Fruit fly (Drosophila melanogaster): ENCODE data around the gene BBS1.
A peak's percentile ranks its signal among the peaks of the same experiment; 100 is the strongest.

Gene BBS1

dm6 chr3L:7096530-7096929 is 29.2 kb upstream of the BBS1 start (continued):
- no peak for TF ChIP-seq CG31627 (GFP tag; optimal IDR thresholded peaks at IDR 0.05)
- TF ChIP-seq Sox102F (GFP tag; optimal IDR thresholded peaks at IDR 0.05): no peak
- TF ChIP-seq Lpt (GFP tag; optimal IDR thresholded peaks at IDR 0.05): peak; percentile 40
- TF ChIP-seq Blimp-1 (GFP tag; optimal IDR thresholded peaks at IDR 0.05): no peak
- peak; percentile 77 for TF ChIP-seq eg (GFP tag; IDR thresholded peaks at IDR 0.05)
- no peak for TF ChIP-seq vri (GFP tag; optimal IDR thresholded peaks at IDR 0.05)
- peak; percentile 37; the same call in 1 of the 2 replicates for TF ChIP-seq Gug (GFP tag; IDR thresholded peaks at IDR 0.05)

DNA sequence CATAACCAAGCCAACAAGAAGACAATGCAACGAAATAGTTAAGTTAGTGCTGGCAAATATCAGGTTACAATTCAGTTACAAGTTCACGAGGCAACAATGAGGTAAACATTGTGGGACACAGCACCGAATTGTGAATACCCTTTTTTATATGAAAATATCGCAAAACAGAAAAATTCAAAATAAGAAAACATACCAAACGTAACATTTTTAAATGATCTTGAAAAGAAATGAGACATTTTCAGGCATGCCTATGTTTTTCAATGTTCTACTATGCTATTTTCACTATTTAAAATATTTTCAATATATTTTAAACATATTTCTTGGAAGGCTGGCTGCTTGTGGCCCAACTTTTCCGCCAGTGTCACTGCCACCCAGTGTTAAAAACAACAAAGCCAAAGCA is 21.8 kb upstream of the BBS1 start:
- TF ChIP-seq CG8119 (GFP tag; IDR thresholded peaks at IDR 0.05) (peak; percentile 20; the same call in 1 of the 3 replicates), CG4318 (GFP tag; optimal IDR thresholded peaks at IDR 0.05) (peak; percentile 15), CG32006 (GFP tag; optimal IDR thresholded peaks at IDR 0.05) (peak; percentile 56), Hr4 (GFP tag; optimal IDR thresholded peaks at IDR 0.05) (peak; percentile 29), topi (GFP tag; optimal IDR thresholded peaks at IDR 0.05) (no peak)

dm6 chr3L:7104485-7104884 is 21.2 kb upstream of the BBS1 start:
- TF ChIP-seq Eip78C (GFP tag) (peak; percentile 17), Lpt (GFP tag; optimal IDR thresholded peaks at IDR 0.05) (no peak)

DNA sequence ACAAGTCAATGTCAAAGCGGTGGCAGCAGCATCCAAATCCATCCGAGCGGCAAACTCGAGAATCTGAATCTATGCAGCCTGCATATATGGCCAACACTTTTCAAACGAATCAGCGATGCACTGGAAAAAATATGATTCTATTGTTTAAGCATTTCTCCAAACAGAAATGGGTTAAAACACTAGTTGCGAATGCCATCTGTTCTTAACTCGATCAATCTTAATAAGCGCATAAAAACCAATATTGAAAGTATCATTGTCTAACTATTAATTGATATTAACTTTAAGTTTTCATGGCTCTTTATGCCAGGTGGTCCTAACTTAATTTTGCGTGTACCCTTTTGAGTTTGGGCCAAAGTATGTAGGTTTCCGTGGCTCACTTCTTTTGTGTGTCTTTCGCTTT is 20.0 kb upstream of the BBS1 start:
- no peak for TF ChIP-seq ss (GFP tag; optimal IDR thresholded peaks at IDR 0.05)
- no peak for TF ChIP-seq CG8632 (GFP tag; optimal IDR thresholded peaks at IDR 0.05)
- peak; percentile 13 for TF ChIP-seq Hr4 (GFP tag; optimal IDR thresholded peaks at IDR 0.05)
- no peak for TF ChIP-seq CG10631 (GFP tag; optimal IDR thresholded peaks at IDR 0.05)
- peak; percentile 57 for TF ChIP-seq Eip78C (GFP tag)
- TF ChIP-seq Met (GFP tag; optimal IDR thresholded peaks at IDR 0.05): no peak
- no peak for TF ChIP-seq cyc (GFP tag; optimal IDR thresholded peaks at IDR 0.05)
- no peak for TF ChIP-seq CG11902 (GFP tag; optimal IDR thresholded peaks at IDR 0.05)
- TF ChIP-seq Eip93F (GFP tag; optimal IDR thresholded peaks at IDR 0.05): no peak
- no peak for TF ChIP-seq fd85E (GFP tag; optimal IDR thresholded peaks at IDR 0.05)
- TF ChIP-seq CG32006 (GFP tag; optimal IDR thresholded peaks at IDR 0.05): peak; percentile 32
- no peak for TF ChIP-seq Hr38 (GFP tag; optimal IDR thresholded peaks at IDR 0.05)
- no peak for TF ChIP-seq CG1621 (tag; optimal IDR thresholded peaks at IDR 0.05)
- no peak for TF ChIP-seq Sox14 (GFP tag; optimal IDR thresholded peaks at IDR 0.05)
- no peak for TF ChIP-seq CG15336 (GFP tag; IDR thresholded peaks at IDR 0.05)
- no peak for TF ChIP-seq CG6854 (GFP tag; optimal IDR thresholded peaks at IDR 0.05)
- TF ChIP-seq net (GFP tag; optimal IDR thresholded peaks at IDR 0.05): no peak
- TF ChIP-seq CG11294 (GFP tag; IDR thresholded peaks at IDR 0.05): no peak
- no peak for TF ChIP-seq CG34406 (GFP tag; optimal IDR thresholded peaks at IDR 0.05)
- TF ChIP-seq topi (GFP tag; optimal IDR thresholded peaks at IDR 0.05): no peak
- TF ChIP-seq spab (GFP tag; optimal IDR thresholded peaks at IDR 0.05): no peak
- TF ChIP-seq OdsH (GFP tag; optimal IDR thresholded peaks at IDR 0.05): no peak
- no peak for TF ChIP-seq CG8319 (GFP tag; optimal IDR thresholded peaks at IDR 0.05)
- TF ChIP-seq CG3919 (GFP tag; optimal IDR thresholded peaks at IDR 0.05): no peak
- no peak for TF ChIP-seq vri (GFP tag; optimal IDR thresholded peaks at IDR 0.05)
- TF ChIP-seq CG8119 (GFP tag; IDR thresholded peaks at IDR 0.05): 0 out of 3 replicates have a peak, but pooled peaks have one; percentile 13
- TF ChIP-seq CG16779 (tag; optimal IDR thresholded peaks at IDR 0.05): no peak
- no peak for TF ChIP-seq Ets96B (tag; optimal IDR thresholded peaks at IDR 0.05)
- no peak for TF ChIP-seq dac (GFP tag; optimal IDR thresholded peaks at IDR 0.05)
- TF ChIP-seq Lpt (GFP tag; optimal IDR thresholded peaks at IDR 0.05): no peak
- no peak for TF ChIP-seq dsx (GFP tag; optimal IDR thresholded peaks at IDR 0.05; ENCODE audit: poor library complexity, severe bottlenecking)
